Fruit fly (Drosophila melanogaster) whole organism, pupa: Measurements from ENCODE around the gene CG18557.
A peak's percentile ranks its signal among the peaks of the same experiment; 100 is the strongest.

ENCODE experiments used
- CG10348 ChIP-seq: fragments of 200-800 bp; sonication (Bioruptor generic); IDR thresholded peaks from 2 replicates; pipeline ENCODE4 v1.3.6; 2022; ENCODE audit warnings: missing biosample characterization, missing genetic modification characterization
- CG12605 ChIP-seq: fragments of 200-800 bp; sonication (Bioruptor generic); IDR thresholded peaks from 2 replicates; pipeline ENCODE4 v1.3.6; 2022; ENCODE audit warnings: missing biosample characterization, missing genetic modification characterization
- CG13204 ChIP-seq: fragments of 200-800 bp; sonication (Bioruptor generic); optimal IDR thresholded peaks from 2 replicates; lab custom pipeline; 2018; ENCODE audit warnings: missing biosample characterization, mild to moderate bottlenecking, missing genetic modification characterization, moderate library complexity
- CG14655 ChIP-seq: fragments of 200-800 bp; sonication (Bioruptor generic); optimal IDR thresholded peaks from 3 replicates; lab custom pipeline; 2017; ENCODE audit warnings: mild to moderate bottlenecking, missing biosample characterization, missing genetic modification reagents, missing genetic modification characterization
- CG15710 ChIP-seq: fragments of 200-800 bp; sonication (Bioruptor generic); optimal IDR thresholded peaks from 2 replicates; lab custom pipeline; 2018; ENCODE audit warnings: missing biosample characterization, mild to moderate bottlenecking, missing genetic modification characterization, moderate library complexity
- CG17806 ChIP-seq: fragments of 200-800 bp; sonication (Bioruptor generic); optimal IDR thresholded peaks from 2 replicates; lab custom pipeline; 2018; ENCODE audit warnings: missing biosample characterization, mild to moderate bottlenecking, missing genetic modification characterization, moderate library complexity
- CG32121 ChIP-seq: fragments of 200-800 bp; sonication (Bioruptor generic); IDR thresholded peaks from 2 replicates; pipeline ENCODE4 v1.3.6; 2022; ENCODE audit warnings: missing biosample characterization, missing genetic modification characterization
- CG34367 ChIP-seq: fragments of 200-800 bp; sonication (Bioruptor generic); optimal IDR thresholded peaks from 2 replicates; lab custom pipeline; 2018; ENCODE audit warnings: missing biosample characterization, mild to moderate bottlenecking, missing genetic modification characterization
- CG4496 ChIP-seq: fragments of 200-800 bp; sonication (Bioruptor generic); IDR thresholded peaks from 3 replicates; pipeline ENCODE4 v1.3.6; 2022; ENCODE audit warnings: missing biosample characterization, missing genetic modification characterization
- CG8159 ChIP-seq: fragments of 200-800 bp; sonication (Bioruptor generic); optimal IDR thresholded peaks from 3 replicates; lab custom pipeline; 2018; ENCODE audit warnings: missing biosample characterization, mild to moderate bottlenecking, missing genetic modification characterization, moderate library complexity
- CG8301 ChIP-seq: fragments of 200-800 bp; sonication (Bioruptor generic); optimal IDR thresholded peaks from 2 replicates; lab custom pipeline; 2018; ENCODE audit warnings: missing biosample characterization, mild to moderate bottlenecking, missing genetic modification characterization
- CG9948 ChIP-seq: fragments of 200-800 bp; sonication (Bioruptor generic); optimal IDR thresholded peaks from 2 replicates; lab custom pipeline; 2018; ENCODE audit warnings: missing biosample characterization, mild to moderate bottlenecking, missing genetic modification characterization, moderate library complexity
- D1 ChIP-seq: fragments of 200-800 bp; sonication (Bioruptor generic); optimal IDR thresholded peaks from 2 replicates; lab custom pipeline; 2018; ENCODE audit warnings: missing biosample characterization, mild to moderate bottlenecking, missing genetic modification characterization, moderate library complexity
- EcR ChIP-seq: fragments of 200-800 bp; sonication (Bioruptor generic); optimal IDR thresholded peaks from 3 replicates; lab custom pipeline; 2019; ENCODE audit warnings: missing biosample characterization, missing genetic modification characterization, mild to moderate bottlenecking, moderate library complexity, missing genetic modification reagents
- Ets98B ChIP-seq: fragments of 200-800 bp; sonication (Bioruptor generic); IDR thresholded peaks from 2 replicates; pipeline ENCODE4 v1.3.6; 2022; ENCODE audit warnings: missing biosample characterization, missing genetic modification characterization
- Pif1A ChIP-seq: fragments of 200-800 bp; sonication (Bioruptor generic); optimal IDR thresholded peaks from 3 replicates; lab custom pipeline; 2016; ENCODE audit warnings: missing biosample characterization, missing genetic modification characterization
- Pif1B ChIP-seq: fragments of 200-800 bp; sonication (Bioruptor generic); optimal IDR thresholded peaks from 3 replicates; lab custom pipeline; 2016; ENCODE audit warnings: missing biosample characterization, missing genetic modification characterization
- Snoo ChIP-seq: fragments of 200-800 bp; sonication (Bioruptor generic); optimal IDR thresholded peaks from 3 replicates; lab custom pipeline; 2017; ENCODE audit warnings: missing biosample characterization, mild to moderate bottlenecking, missing genetic modification characterization, inconsistent platforms
- fd96Ca ChIP-seq: fragments of 200-800 bp; sonication (Bioruptor generic); IDR thresholded peaks from 3 replicates; pipeline ENCODE4 v1.3.6; 2022; ENCODE audit warnings: missing biosample characterization, missing genetic modification characterization
- gl ChIP-seq: fragments of 200-800 bp; sonication (Bioruptor generic); optimal IDR thresholded peaks from 2 replicates; lab custom pipeline; 2018; ENCODE audit warnings: missing biosample characterization, mild to moderate bottlenecking, missing genetic modification characterization
- rn ChIP-seq: fragments of 200-800 bp; sonication (Bioruptor generic); IDR thresholded peaks from 2 replicates; pipeline ENCODE4 v1.3.6; 2022; ENCODE audit warnings: missing biosample characterization, missing genetic modification characterization

The CG18557 gene

DNA sequence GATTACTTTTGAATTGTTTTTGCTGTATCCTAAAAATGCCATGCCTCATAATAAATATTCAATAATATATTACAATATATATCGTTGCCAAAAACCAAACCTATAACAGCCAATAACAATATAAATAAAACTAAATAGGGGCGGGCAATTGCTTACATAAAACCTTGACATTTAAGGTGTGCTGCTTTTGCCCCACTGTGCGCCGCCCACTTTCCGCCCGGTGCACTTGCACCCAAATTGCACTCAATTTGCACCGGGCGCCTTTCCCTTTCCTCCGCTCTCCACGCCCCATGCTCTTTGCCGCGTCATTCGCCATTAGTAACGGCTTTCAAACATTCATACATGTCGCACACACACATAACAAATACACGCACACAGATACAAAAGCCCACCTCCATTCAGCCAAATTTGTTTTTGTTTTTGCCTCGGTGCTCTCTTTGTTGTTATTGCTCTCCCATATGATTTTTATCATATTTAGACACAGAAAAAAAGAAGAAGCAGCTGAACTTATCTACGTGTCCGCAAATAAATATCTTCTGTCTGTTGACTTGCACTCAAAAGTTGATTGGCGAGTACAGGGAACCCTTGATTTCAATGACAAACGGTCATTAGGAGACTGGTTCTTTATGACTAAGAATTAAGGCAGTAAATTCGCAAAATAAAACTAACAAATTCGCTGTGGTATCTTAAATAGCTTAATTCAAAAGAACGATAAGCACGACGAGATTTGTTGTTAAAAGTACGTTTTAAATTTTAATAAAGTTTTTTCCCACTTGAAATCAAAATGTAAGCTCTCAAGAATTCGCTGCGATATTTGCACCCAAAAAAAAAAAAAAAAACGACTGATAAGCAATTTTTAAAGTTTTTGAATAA lies 12.6 kb upstream of the CG18557 start:
- TF ChIP-seq CG8301 (peak; percentile 80), Snoo (peak; percentile 63), CG8159 (tag; lab: Kevin White, UChicago) (peak; percentile 56), gl (tag; lab: Kevin White, UChicago) (no peak), CG9948 (peak; percentile 55), Pif1B (GFP tag; lab: Kevin White, UChicago) (peak; percentile 48), rn (GFP tag; lab: Robert Waterston, UW) (peak; percentile 41; the same call in 1 of the 2 replicates), Ets98B (GFP tag; lab: Robert Waterston, UW) (peak; percentile 84), CG14655 (GFP tag; lab: Kevin White, UChicago) (peak; percentile 84), CG4496 (GFP tag; lab: Robert Waterston, UW) (peak; percentile 83), fd96Ca (GFP tag; lab: Robert Waterston, UW) (peak; percentile 84), CG32121 (peak; percentile 81), EcR (GFP tag; lab: Kevin White, UChicago) (peak; percentile 10), CG13204 (no peak), CG12605 (GFP tag; lab: Robert Waterston, UW) (peak; percentile 65), CG15710 (tag; lab: Kevin White, UChicago) (no peak), Pif1A (GFP tag; lab: Kevin White, UChicago) (peak; percentile 28), CG34367 (peak; percentile 32), CG10348 (GFP tag; lab: Robert Waterston, UW) (no peak), CG17806 (tag; lab: Kevin White, UChicago) (peak; percentile 48), D1 (tag; lab: Kevin White, UChicago) (no peak)

DNA sequence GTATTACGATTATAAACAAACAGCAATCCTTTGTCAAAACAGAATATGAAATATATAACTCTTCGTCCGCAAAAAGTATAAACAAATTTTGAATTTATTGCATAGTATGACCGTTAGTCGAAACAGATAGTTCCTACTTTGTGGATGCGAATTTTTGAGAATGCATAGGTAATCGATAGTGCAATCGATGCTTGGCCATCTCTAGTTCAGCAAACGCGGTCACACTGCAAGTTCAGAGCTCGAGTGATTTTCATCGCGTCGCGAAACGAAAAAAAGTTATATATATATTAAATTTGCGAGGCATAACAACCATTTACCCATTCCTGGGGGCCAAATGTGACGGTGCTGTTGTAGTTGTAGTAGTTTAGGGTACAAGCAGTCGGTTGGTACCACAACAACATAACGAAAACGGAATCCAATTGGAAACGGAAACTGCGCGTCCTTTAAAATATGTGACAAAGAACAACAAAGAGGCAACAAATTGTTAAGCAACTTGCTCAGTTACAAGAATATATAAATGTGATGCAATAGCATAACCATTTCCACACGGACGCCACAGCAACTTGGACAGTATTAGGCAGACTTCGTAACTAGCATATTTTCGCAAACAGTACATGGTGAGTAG lies 11.5 kb upstream of the CG18557 start, which contains the start of gene CG2991:
CG2991 (plus strand) TSS at position 205 of the 625 bp plus-strand sequence.
- TF ChIP-seq EcR (GFP tag; lab: Kevin White, UChicago) (peak; percentile 21), Pif1A (GFP tag; lab: Kevin White, UChicago) (peak; percentile 15), CG34367 (no peak), CG10348 (GFP tag; lab: Robert Waterston, UW) (no peak), Ets98B (GFP tag; lab: Robert Waterston, UW) (peak; percentile 11; the same call in 1 of the 2 replicates), CG4496 (GFP tag; lab: Robert Waterston, UW) (0 out of 3 replicates have a peak, but pooled peaks have one; percentile 17), CG8159 (tag; lab: Kevin White, UChicago) (peak; percentile 18), Pif1B (GFP tag; lab: Kevin White, UChicago) (peak; percentile 48)

- peak; percentile 59; the same call in 2 of the 3 replicates for TF ChIP-seq fd96Ca (GFP tag; lab: Robert Waterston, UW)
- peak; percentile 36; the same call in 1 of the 2 replicates for TF ChIP-seq CG32121
- TF ChIP-seq Pif1A (GFP tag; lab: Kevin White, UChicago), result peak; percentile 54
- TF ChIP-seq CG9948, result peak; percentile 24
- no peak for TF ChIP-seq EcR (GFP tag; lab: Kevin White, UChicago)
- TF ChIP-seq CG12605 (GFP tag; lab: Robert Waterston, UW), result peak; percentile 53; the same call in 1 of the 2 replicates
- peak; percentile 9 for TF ChIP-seq Pif1B (GFP tag; lab: Kevin White, UChicago)
- TF ChIP-seq Ets98B (GFP tag; lab: Robert Waterston, UW), result peak; percentile 60; the same call in 1 of the 2 replicates
- TF ChIP-seq rn (GFP tag; lab: Robert Waterston, UW), result peak; percentile 63
- TF ChIP-seq D1 (tag; lab: Kevin White, UChicago), result no peak
- no peak for TF ChIP-seq CG8159 (tag; lab: Kevin White, UChicago)
- no peak for TF ChIP-seq CG10348 (GFP tag; lab: Robert Waterston, UW)
- TF ChIP-seq CG15710 (tag; lab: Kevin White, UChicago), result peak; percentile 53
- TF ChIP-seq gl (tag; lab: Kevin White, UChicago), result no peak
- peak; percentile 86 for TF ChIP-seq Snoo
- peak; percentile 67 for TF ChIP-seq CG14655 (GFP tag; lab: Kevin White, UChicago)
- TF ChIP-seq CG4496 (GFP tag; lab: Robert Waterston, UW), result peak; percentile 84
- TF ChIP-seq CG17806 (tag; lab: Kevin White, UChicago), result peak; percentile 37
- peak; percentile 1 for TF ChIP-seq CG8301
- TF ChIP-seq CG13204, result peak; percentile 48
- TF ChIP-seq CG34367, result peak; percentile 57
Observed at dm6 chr2L:2855773-2856615, 10.5 kb upstream of the CG18557 start, which contains the start of the genes CG3104 and RpS21. TSS of gene CG3104 (minus strand) at chr2L:2855778. TSS of gene RpS21 (plus strand) at chr2L:2856070.

DNA sequence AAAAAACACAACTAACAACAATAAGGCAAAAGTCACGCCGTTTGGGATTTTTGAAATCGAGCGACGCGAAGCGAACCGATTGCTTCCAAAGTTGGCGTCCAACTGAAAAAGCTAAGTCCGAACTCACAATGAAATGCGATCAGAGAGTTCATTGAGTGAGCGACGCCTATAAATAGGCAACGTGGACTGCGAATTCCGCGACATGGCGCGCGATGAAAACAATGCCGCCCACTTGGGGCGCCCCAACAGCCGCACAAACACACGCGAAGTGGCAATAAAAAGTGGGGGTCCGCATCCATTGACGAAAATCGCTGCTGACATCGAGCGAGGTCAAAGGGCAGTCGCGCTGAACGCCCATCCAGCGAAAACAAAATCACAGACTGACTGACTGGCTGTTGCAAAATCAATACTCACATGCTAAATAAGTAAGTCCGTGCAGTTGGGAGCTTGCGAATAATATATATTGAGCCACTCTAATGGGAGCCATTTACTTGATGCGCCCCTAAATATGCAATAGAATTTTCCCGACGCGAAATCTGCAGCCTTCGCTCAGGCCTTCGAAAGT lies 9.8 kb upstream of the CG18557 start:
- TF ChIP-seq Ets98B (GFP tag; lab: Robert Waterston, UW) (0 out of 2 replicates have a peak, but pooled peaks have one; percentile 0), gl (tag; lab: Kevin White, UChicago) (no peak), CG8159 (tag; lab: Kevin White, UChicago) (peak; percentile 94), CG34367 (no peak)
